Fruit fly (Drosophila melanogaster) whole organism, embryonic: ENCODE data around the gene 5-HT2B.
A peak's percentile ranks its signal among the peaks of the same experiment; 100 is the strongest.

Experiments
- Abd-B ChIP-seq: fragments of 200-800 bp; sonication (Bioruptor generic); optimal IDR thresholded peaks from 2 replicates; lab custom pipeline; 2018; ENCODE audit warnings: missing biosample characterization, mild to moderate bottlenecking, missing genetic modification characterization, moderate library complexity
- CG10543 ChIP-seq: fragments of 200-800 bp; sonication (Bioruptor generic); optimal IDR thresholded peaks from 3 replicates; lab custom pipeline; 2017; ENCODE audit warnings: missing biosample characterization, mild to moderate bottlenecking, missing genetic modification characterization, moderate library complexity
- CG12659 ChIP-seq: fragments of 200-800 bp; sonication (Bioruptor generic); optimal IDR thresholded peaks from 3 replicates; lab custom pipeline; 2017; ENCODE audit warnings: mild to moderate bottlenecking, missing biosample characterization, missing genetic modification reagents, missing genetic modification characterization
- CG13296 ChIP-seq: fragments of 200-800 bp; sonication (Bioruptor generic); optimal IDR thresholded peaks from 3 replicates; lab custom pipeline; 2018; ENCODE audit warnings: missing biosample characterization, mild to moderate bottlenecking, missing genetic modification characterization
- CG13894 ChIP-seq: fragments of 200-800 bp; sonication (Bioruptor generic); optimal IDR thresholded peaks from 3 replicates; lab custom pipeline; 2018; ENCODE audit warnings: missing biosample characterization, mild to moderate bottlenecking, missing genetic modification characterization, moderate library complexity
- CG15011 ChIP-seq: fragments of 200-800 bp; sonication (Bioruptor generic); optimal IDR thresholded peaks from 3 replicates; lab custom pipeline; 2018; ENCODE audit warnings: missing biosample characterization, mild to moderate bottlenecking, missing genetic modification characterization
- CG1603 ChIP-seq: fragments of 200-800 bp; sonication (Bioruptor generic); optimal IDR thresholded peaks from 2 replicates; lab custom pipeline; 2019; ENCODE audit warnings: missing biosample characterization, mild to moderate bottlenecking, missing genetic modification characterization, moderate library complexity
- CG17328 ChIP-seq: fragments of 200-800 bp; sonication (Bioruptor generic); IDR thresholded peaks from 2 replicates; pipeline ENCODE4 v1.3.6; 2022; ENCODE audit warnings: missing biosample characterization, missing genetic modification characterization
- CG18764 ChIP-seq: fragments of 200-800 bp; sonication (Bioruptor generic); optimal IDR thresholded peaks from 3 replicates; lab custom pipeline; 2016; ENCODE audit warnings: missing biosample characterization, missing genetic modification characterization
- CG2129 ChIP-seq: fragments of 200-800 bp; sonication (Bioruptor generic); IDR thresholded peaks from 2 replicates; pipeline ENCODE4 v1.3.6; 2022; ENCODE audit warnings: missing biosample characterization, missing genetic modification characterization; ENCODE audit not compliant: partially characterized antibody
- CG34224 ChIP-seq: fragments of 200-800 bp; sonication (Bioruptor generic); IDR thresholded peaks from 3 replicates; pipeline ENCODE4 v1.3.6; 2022; ENCODE audit warnings: missing biosample characterization, missing genetic modification characterization; ENCODE audit not compliant: partially characterized antibody
- CG34376 ChIP-seq: fragments of 200-800 bp; sonication (Bioruptor generic); optimal IDR thresholded peaks from 2 replicates; lab custom pipeline; 2018; ENCODE audit warnings: missing biosample characterization, mild to moderate bottlenecking, missing genetic modification characterization
- CG4282 ChIP-seq: fragments of 200-800 bp; sonication (Bioruptor generic); optimal IDR thresholded peaks from 2 replicates; lab custom pipeline; 2016; ENCODE audit warnings: missing biosample characterization, missing genetic modification characterization
- CG4360 ChIP-seq: fragments of 200-800 bp; sonication (Bioruptor generic); IDR thresholded peaks from 2 replicates; pipeline ENCODE4 v1.3.6; 2022; ENCODE audit warnings: missing biosample characterization, missing genetic modification characterization
- CG7556 ChIP-seq: fragments of 200-800 bp; sonication (Bioruptor generic); optimal IDR thresholded peaks from 2 replicates; lab custom pipeline; 2017; ENCODE audit warnings: missing biosample characterization, mild to moderate bottlenecking, missing genetic modification characterization
- CG7745 ChIP-seq: fragments of 200-800 bp; sonication (Bioruptor generic); optimal IDR thresholded peaks from 2 replicates; lab custom pipeline; 2018; ENCODE audit warnings: missing biosample characterization, mild to moderate bottlenecking, missing genetic modification characterization, moderate library complexity
- CG7928 ChIP-seq: fragments of 200-800 bp; sonication (Bioruptor generic); optimal IDR thresholded peaks from 2 replicates; lab custom pipeline; 2017; ENCODE audit warnings: missing biosample characterization, mild to moderate bottlenecking, missing genetic modification characterization
- CG7987 ChIP-seq: fragments of 200-800 bp; sonication (Bioruptor generic); optimal IDR thresholded peaks from 2 replicates; lab custom pipeline; 2018; ENCODE audit warnings: missing biosample characterization, mild to moderate bottlenecking, missing genetic modification characterization, moderate library complexity
- CG8478 ChIP-seq: fragments of >200 bp; optimal IDR thresholded peaks from 2 replicates; lab custom pipeline; 2018
- Dbx ChIP-seq: fragments of 200-800 bp; sonication (Bioruptor generic); IDR thresholded peaks from 3 replicates; pipeline ENCODE4 v1.3.6; 2022; ENCODE audit warnings: missing biosample characterization, missing genetic modification characterization
- Dip3 ChIP-seq: fragments of 200-800 bp; sonication (Bioruptor generic); optimal IDR thresholded peaks from 3 replicates; lab custom pipeline; 2016; ENCODE audit warnings: missing biosample characterization, missing genetic modification characterization
- Hr78 ChIP-seq, 2 experiments: fragments of 200-800 bp in 1 of 2; fragments of >200 bp in 1 of 2; sonication (Bioruptor generic) in 1 of 2; optimal IDR thresholded peaks; 2 replicates each; lab custom pipeline; 2017 to 2019; ENCODE audit warnings: missing biosample characterization in 2 of 2, missing genetic modification characterization in 2 of 2, mild to moderate bottlenecking in 1 of 2, moderate library complexity in 1 of 2
- Kr ChIP-seq: fragments of 200-800 bp; sonication (Bioruptor generic); optimal IDR thresholded peaks from 2 replicates; lab custom pipeline; 2017; ENCODE audit warnings: missing biosample characterization, mild to moderate bottlenecking, missing genetic modification characterization
- Med ChIP-seq: fragments of 200-800 bp; sonication (Bioruptor generic); peaks from one replicate; lab custom pipeline; 2016; ENCODE audit warnings: missing biosample characterization, missing genetic modification characterization, mild to moderate bottlenecking, inconsistent platforms, moderate library complexity
- NK7.1 ChIP-seq: fragments of 200-800 bp; sonication (Bioruptor generic); optimal IDR thresholded peaks from 3 replicates; lab custom pipeline; 2016; ENCODE audit warnings: missing biosample characterization, missing genetic modification characterization
- Nf-YA ChIP-seq: fragments of 200-800 bp; sonication (Bioruptor generic); IDR thresholded peaks from 2 replicates; pipeline ENCODE4 v1.3.6; 2022; ENCODE audit warnings: missing biosample characterization, missing genetic modification characterization
- PHDP ChIP-seq: fragments of 200-800 bp; sonication (Bioruptor generic); optimal IDR thresholded peaks from 3 replicates; lab custom pipeline; 2018; ENCODE audit warnings: missing biosample characterization, mild to moderate bottlenecking, missing genetic modification characterization, moderate library complexity
- Scr ChIP-seq: fragments of 200-800 bp; sonication (Bioruptor generic); IDR thresholded peaks from 2 replicates; pipeline ENCODE4 v1.3.6; 2022; ENCODE audit warnings: missing biosample characterization, missing genetic modification characterization; ENCODE audit not compliant: partially characterized antibody
- Sox102F ChIP-seq: fragments of 200-800 bp; sonication (Bioruptor generic); optimal IDR thresholded peaks from 2 replicates; lab custom pipeline; 2018; ENCODE audit warnings: missing biosample characterization, mild to moderate bottlenecking, missing genetic modification characterization, moderate library complexity
- Stat92E ChIP-seq, 3 experiments: fragments of >200 bp in 2 of 3; fragments of 200-800 bp in 1 of 3; sonication (Bioruptor generic) in 1 of 3; optimal IDR thresholded peaks; 2 replicates each; lab custom pipeline; 2017 to 2019; ENCODE audit warnings: missing biosample characterization in 3 of 3, missing genetic modification characterization in 3 of 3, mild to moderate bottlenecking in 1 of 3, moderate library complexity in 1 of 3
- Trl ChIP-seq, 3 experiments: fragments of >200 bp in 2 of 3; fragments of 200-800 bp in 1 of 3; sonication (Bioruptor generic) in 1 of 3; optimal IDR thresholded peaks; 2 replicates in 1 of 3; 3 replicates in 2 of 3; lab custom pipeline; 2016 to 2017; ENCODE audit warnings: missing biosample characterization in 1 of 3, missing genetic modification characterization in 1 of 3
- Xbp1 ChIP-seq: fragments of 200-800 bp; sonication (Bioruptor generic); optimal IDR thresholded peaks from 3 replicates; lab custom pipeline; 2016; ENCODE audit warnings: missing biosample characterization, mild to moderate bottlenecking, missing genetic modification characterization
- ac ChIP-seq: fragments of 200-800 bp; sonication (Bioruptor generic); optimal IDR thresholded peaks from 3 replicates; lab custom pipeline; 2017; ENCODE audit warnings: missing biosample characterization, mild to moderate bottlenecking, missing genetic modification characterization
- ato ChIP-seq: fragments of 200-800 bp; sonication (Bioruptor generic); IDR thresholded peaks from 2 replicates; pipeline ENCODE4 v1.3.6; 2022; ENCODE audit warnings: missing biosample characterization, missing genetic modification characterization; ENCODE audit not compliant: partially characterized antibody
- chif ChIP-seq, 2 experiments: fragments of 200-800 bp; sonication (Bioruptor generic); optimal IDR thresholded peaks; 3 replicates each; lab custom pipeline; 2016; ENCODE audit warnings: missing biosample characterization in 2 of 2, missing genetic modification characterization in 2 of 2
- ci ChIP-seq: fragments of 200-800 bp; sonication (Bioruptor generic); IDR thresholded peaks from 3 replicates; pipeline ENCODE4 v1.3.6; 2022; ENCODE audit warnings: missing biosample characterization, missing genetic modification characterization
- dmrt11E ChIP-seq: fragments of 200-800 bp; sonication (Bioruptor generic); optimal IDR thresholded peaks from 3 replicates; lab custom pipeline; 2018; ENCODE audit warnings: missing biosample characterization, mild to moderate bottlenecking, missing genetic modification characterization, moderate library complexity
- fru ChIP-seq: fragments of >200 bp; optimal IDR thresholded peaks from 2 replicates; lab custom pipeline; 2017
- h ChIP-seq: fragments of >200 bp; optimal IDR thresholded peaks from 2 replicates; lab custom pipeline; 2017
- kay ChIP-seq: fragments of 200-800 bp; sonication (Bioruptor generic); optimal IDR thresholded peaks from 2 replicates; lab custom pipeline; 2016; ENCODE audit warnings: missing biosample characterization, missing genetic modification characterization
- lov ChIP-seq, 2 experiments: fragments of 200-800 bp in 1 of 2; fragments of >200 bp in 1 of 2; sonication (Bioruptor generic) in 1 of 2; IDR thresholded peaks in 1 of 2; optimal IDR thresholded peaks in 1 of 2; 2 replicates in 1 of 2; 3 replicates in 1 of 2; pipeline versions ENCODE4 v1.3.6 to Lab custom; 2017 to 2022; ENCODE audit warnings: missing biosample characterization in 1 of 2, missing genetic modification characterization in 1 of 2
- org-1 ChIP-seq: fragments of 200-800 bp; sonication (Bioruptor generic); optimal IDR thresholded peaks from 2 replicates; lab custom pipeline; 2017; ENCODE audit warnings: missing biosample characterization, missing genetic modification characterization
- rib ChIP-seq: fragments of 200-800 bp; sonication (Bioruptor generic); IDR thresholded peaks from 2 replicates; pipeline ENCODE4 v1.3.6; 2022; ENCODE audit warnings: missing biosample characterization, missing genetic modification characterization
- shn ChIP-seq: fragments of 200-800 bp; sonication (Bioruptor generic); optimal IDR thresholded peaks from 3 replicates; lab custom pipeline; 2016; ENCODE audit warnings: missing biosample characterization, missing genetic modification characterization
- sima ChIP-seq: fragments of 200-800 bp; sonication (Bioruptor generic); optimal IDR thresholded peaks from 2 replicates; lab custom pipeline; 2016; ENCODE audit warnings: missing biosample characterization, missing genetic modification characterization
- tio ChIP-seq: fragments of 200-800 bp; sonication (Bioruptor generic); optimal IDR thresholded peaks from 2 replicates; lab custom pipeline; 2017; ENCODE audit warnings: missing biosample characterization, missing genetic modification characterization, inconsistent platforms
- usp ChIP-seq: fragments of >200 bp; optimal IDR thresholded peaks from 2 replicates; lab custom pipeline; 2017; ENCODE audit warnings: missing biosample characterization, missing genetic modification characterization
- wdn ChIP-seq: fragments of 200-800 bp; sonication (Bioruptor generic); IDR thresholded peaks from 2 replicates; pipeline ENCODE4 v1.3.6; 2022; ENCODE audit warnings: missing biosample characterization, missing genetic modification characterization
- wor ChIP-seq: fragments of 200-800 bp; sonication (Bioruptor generic); IDR thresholded peaks from 2 replicates; pipeline ENCODE4 v1.3.6; 2022; ENCODE audit warnings: missing biosample characterization, missing genetic modification characterization

The 5-HT2B gene

DNA sequence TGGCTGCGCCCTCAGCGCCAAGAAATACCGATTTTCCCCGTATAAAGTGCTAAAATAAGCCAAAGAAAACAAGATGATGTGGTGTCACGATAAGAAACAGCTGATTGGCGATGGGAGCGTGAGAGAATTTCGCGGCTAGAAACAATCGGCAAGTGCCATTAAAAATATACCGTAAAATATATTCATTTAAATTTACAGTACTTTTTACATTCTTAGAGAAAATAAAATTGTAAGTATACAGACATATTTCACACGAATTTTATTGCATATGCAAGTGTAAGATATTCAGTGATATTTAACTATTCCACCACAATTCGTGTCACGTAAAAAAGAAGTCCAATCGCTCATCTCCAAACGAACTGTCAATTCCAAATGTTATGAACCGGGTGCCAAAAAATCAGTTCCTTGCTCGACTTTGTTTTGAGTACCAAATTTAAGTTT, 98.6 kb downstream of the 5-HT2B start, which contains the start of the genes Unc50, CG11755 and CG8043 (continued):
- TF ChIP-seq Hr78 (GFP tag; optimal IDR thresholded peaks at IDR 0.05; lab: Kevin White, UChicago): peak in 1 of 2 experiments; percentile 28
- peak; percentile 25 for TF ChIP-seq NK7.1
- no peak for TF ChIP-seq sima (GFP tag; lab: Kevin White, UChicago)
- peak; percentile 74 for TF ChIP-seq CG7556 (GFP tag; lab: Kevin White, UChicago)
- TF ChIP-seq CG13296 (GFP tag; lab: Kevin White, UChicago): peak; percentile 69
- peak; percentile 66 for TF ChIP-seq Dip3
- TF ChIP-seq PHDP: no peak
- peak; percentile 67 for TF ChIP-seq Sox102F (GFP tag; lab: Kevin White, UChicago)
- TF ChIP-seq CG34224: peak; percentile 99
- peak; percentile 79 for TF ChIP-seq CG34376 (GFP tag; lab: Kevin White, UChicago)
- TF ChIP-seq CG4282: no peak
- peak in 1 of 3 experiments; percentile 75 for TF ChIP-seq Stat92E (GFP tag; optimal IDR thresholded peaks at IDR 0.05; lab: Kevin White, UChicago)
- no peak for TF ChIP-seq h (lab: Kevin White, UChicago)
- TF ChIP-seq CG10543 (GFP tag; lab: Kevin White, UChicago): peak; percentile 78
- TF ChIP-seq CG2129: peak; percentile 99
- TF ChIP-seq CG17328: 0 out of 2 replicates have a peak, but pooled peaks have one; percentile 7
- TF ChIP-seq CG7987: peak; percentile 39
- TF ChIP-seq lov (optimal IDR thresholded peaks at IDR 0.05; lab: Kevin White, UChicago): no peak
- 0 out of 3 replicates have a peak, but pooled peaks have one; percentile 11 for TF ChIP-seq lov (GFP tag; IDR thresholded peaks at IDR 0.05; lab: Robert Waterston, UW)
- TF ChIP-seq CG12659 (GFP tag; lab: Kevin White, UChicago): peak; percentile 86
- TF ChIP-seq CG7745: no peak
- TF ChIP-seq fru: no peak
- peak; percentile 83 for TF ChIP-seq Abd-B
- peak; percentile 74; the same call in 1 of the 2 replicates for TF ChIP-seq ato
- TF ChIP-seq CG1603 (tag; lab: Kevin White, UChicago): peak; percentile 78
- no peak for TF ChIP-seq Kr (GFP tag; lab: Kevin White, UChicago)
- no peak for TF ChIP-seq usp (GFP tag; lab: Kevin White, UChicago)
- peak; percentile 20 for TF ChIP-seq CG7928 (GFP tag; lab: Kevin White, UChicago)
- TF ChIP-seq ci: no peak; the same call in 2 of the 3 replicates
- TF ChIP-seq CG13894 (tag; lab: Kevin White, UChicago): no peak
- peak; percentile 53 for TF ChIP-seq CG15011 (GFP tag; lab: Kevin White, UChicago)
- peak; percentile 91 for TF ChIP-seq Xbp1 (GFP tag; lab: Kevin White, UChicago)
- TF ChIP-seq wor (GFP tag; lab: Robert Waterston, UW): peak; percentile 54
- TF ChIP-seq chif (GFP tag; optimal IDR thresholded peaks at IDR 0.05; lab: Kevin White, UChicago): peak; percentile 53 to 74
- peak; percentile 55 for TF ChIP-seq CG18764 (GFP tag; lab: Kevin White, UChicago)
- TF ChIP-seq CG4360 (GFP tag; lab: Robert Waterston, UW): no peak
- peak; percentile 45 for TF ChIP-seq shn (GFP tag; lab: Kevin White, UChicago)
- peak; percentile 59 for TF ChIP-seq kay (GFP tag; lab: Kevin White, UChicago)
- no peak for TF ChIP-seq rib
- no peak for TF ChIP-seq org-1 (GFP tag; lab: Kevin White, UChicago)
- peak; percentile 14 for TF ChIP-seq ac (GFP tag; lab: Kevin White, UChicago)
- peak; percentile 77 for TF ChIP-seq dmrt11E (tag; lab: Kevin White, UChicago)
- TF ChIP-seq Med (GFP tag; lab: Kevin White, UChicago): peak; percentile 95
- TF ChIP-seq CG8478 (lab: Kevin White, UChicago): no peak
- TF ChIP-seq Trl (optimal IDR thresholded peaks at IDR 0.05; lab: Kevin White, UChicago): no peak
- peak; percentile 56 for TF ChIP-seq Trl (GFP tag; optimal IDR thresholded peaks at IDR 0.05; lab: Kevin White, UChicago)
- TF ChIP-seq Scr (GFP tag; lab: Robert Waterston, UW): peak; percentile 99
- peak; percentile 90 for TF ChIP-seq Dbx
- 0 out of 2 replicates have a peak, but pooled peaks have one; percentile 61 for TF ChIP-seq wdn
- no peak for TF ChIP-seq tio (GFP tag; lab: Kevin White, UChicago)
- no peak for TF ChIP-seq Nf-YA (GFP tag; lab: Robert Waterston, UW)
